Worm (Caenorhabditis elegans) whole organism, L1 larva: ENCODE results near the gene acox-1.5.

Experiments used
- C16A3.4 ChIP-seq: fragments of 150-350 bp; optimal IDR thresholded peaks from 2 replicates; lab custom pipeline; 2014; ENCODE audit warnings: missing biosample characterization, missing genetic modification characterization
- aha-1 ChIP-seq: fragments of 150-350 bp; optimal IDR thresholded peaks from 2 replicates; lab custom pipeline; 2014; ENCODE audit warnings: missing biosample characterization, missing genetic modification characterization
- alr-1 ChIP-seq: fragments of 200-800 bp; sonication (Bioruptor generic); optimal IDR thresholded peaks from 2 replicates; lab custom pipeline; 2018; ENCODE audit warnings: borderline replicate concordance, mild to moderate bottlenecking, missing genetic modification characterization, missing compliant biosample characterization
- aly-2 ChIP-seq: fragments of 150-350 bp; optimal IDR thresholded peaks from 2 replicates; lab custom pipeline; 2014; ENCODE audit warnings: missing biosample characterization, missing genetic modification characterization
- ama-1 ChIP-seq: fragments of 150-350 bp; optimal IDR thresholded peaks from 2 replicates; lab custom pipeline; 2014
- blmp-1 ChIP-seq: fragments of 150-350 bp; optimal IDR thresholded peaks from 2 replicates; lab custom pipeline; 2014; ENCODE audit warnings: missing biosample characterization, missing genetic modification characterization
- ceh-63 ChIP-seq: fragments of 200-800 bp; sonication (Bioruptor generic); optimal IDR thresholded peaks from 2 replicates; lab custom pipeline; 2018; ENCODE audit warnings: mild to moderate bottlenecking, missing genetic modification characterization, missing compliant biosample characterization
- ceh-82 ChIP-seq, 3 experiments: fragments of 150-350 bp in 1 of 3; sonication (generic microtip) in 2 of 3; optimal IDR thresholded peaks; 2 replicates each; lab custom pipeline; 2014 to 2017; ENCODE audit warnings: missing biosample characterization in 3 of 3, missing genetic modification characterization in 3 of 3
- ceh-88 ChIP-seq: fragments of 200-800 bp; sonication (Bioruptor generic); IDR thresholded peaks from 2 replicates; pipeline ENCODE4 v1.3.6; 2022; ENCODE audit warnings: missing genetic modification characterization, missing compliant biosample characterization
- ceh-90 ChIP-seq: sonication (generic microtip); optimal IDR thresholded peaks from 2 replicates; lab custom pipeline; 2016; ENCODE audit warnings: missing genetic modification characterization, missing compliant biosample characterization
- dpl-1 ChIP-seq, 3 experiments: fragments of 150-350 bp in 2 of 3; sonication (generic microtip) in 1 of 3; optimal IDR thresholded peaks; 2 replicates each; lab custom pipeline; 2014 to 2017; ENCODE audit warnings: missing biosample characterization in 3 of 3, missing genetic modification characterization in 3 of 3, missing genetic modification reagents in 3 of 3
- dsc-1 ChIP-seq: sonication (generic microtip); optimal IDR thresholded peaks from 2 replicates; lab custom pipeline; 2016; ENCODE audit warnings: mild to moderate bottlenecking, missing genetic modification characterization, missing compliant biosample characterization
- efl-1 ChIP-seq, 4 experiments: fragments of 150-350 bp; optimal IDR thresholded peaks in 3 of 4; peaks in 1 of 4; 1 replicate in 1 of 4; 2 replicates in 3 of 4; lab custom pipeline; 2014; ENCODE audit warnings: missing biosample characterization in 2 of 4, missing genetic modification characterization in 2 of 4, missing genetic modification reagents in 2 of 4
- egl-13 ChIP-seq: sonication (generic microtip); optimal IDR thresholded peaks from 2 replicates; lab custom pipeline; 2016; ENCODE audit warnings: missing genotype, missing genetic modification reagents, missing genetic modification characterization, missing compliant biosample characterization
- elt-2 ChIP-seq: sonication (generic microtip); optimal IDR thresholded peaks from 2 replicates; lab custom pipeline; 2016; ENCODE audit warnings: missing genetic modification characterization, mild to moderate bottlenecking, inconsistent platforms, missing compliant biosample characterization, missing genetic modification reagents
- ets-5 ChIP-seq: fragments of 200-800 bp; sonication (Bioruptor generic); IDR thresholded peaks from 2 replicates; pipeline ENCODE4 v1.3.6; 2022; ENCODE audit warnings: missing genetic modification characterization, missing compliant biosample characterization
- fkh-4 ChIP-seq: sonication (generic microtip); optimal IDR thresholded peaks from 2 replicates; lab custom pipeline; 2016; ENCODE audit warnings: missing compliant biosample characterization, missing genetic modification characterization, borderline replicate concordance
- fos-1 ChIP-seq: fragments of 150-350 bp; optimal IDR thresholded peaks from 2 replicates; lab custom pipeline; 2014; ENCODE audit warnings: missing biosample characterization, missing genetic modification characterization
- grh-1 ChIP-seq: fragments of 200-800 bp; sonication (Bioruptor generic); IDR thresholded peaks from 2 replicates; pipeline ENCODE4 v1.3.6; 2022; ENCODE audit warnings: missing genetic modification reagents, missing genetic modification characterization, missing compliant biosample characterization
- hlh-4 ChIP-seq: sonication (generic microtip); optimal IDR thresholded peaks from 2 replicates; lab custom pipeline; 2016; ENCODE audit warnings: mild to moderate bottlenecking, missing genetic modification characterization, missing compliant biosample characterization
- lin-14 ChIP-seq: fragments of 200-800 bp; sonication (Bioruptor generic); optimal IDR thresholded peaks from 2 replicates; lab custom pipeline; 2018; ENCODE audit warnings: mild to moderate bottlenecking, missing genetic modification characterization, moderate library complexity, missing compliant biosample characterization
- lin-15B ChIP-seq: fragments of 150-350 bp; sonication (generic microtip); optimal IDR thresholded peaks from 3 replicates; lab custom pipeline; 2014; ENCODE audit warnings: missing biosample characterization, missing genetic modification characterization
- lin-35 ChIP-seq, 2 experiments: fragments of 150-350 bp; optimal IDR thresholded peaks; 2 replicates each; lab custom pipeline; 2014; ENCODE audit warnings: missing biosample characterization in 2 of 2, missing genetic modification characterization in 2 of 2, missing genetic modification reagents in 2 of 2
- lir-3 ChIP-seq: sonication (generic microtip); optimal IDR thresholded peaks from 2 replicates; lab custom pipeline; 2016; ENCODE audit warnings: mild to moderate bottlenecking, missing genetic modification characterization, moderate library complexity, missing compliant biosample characterization; ENCODE audit not compliant: poor library complexity
- mef-2 ChIP-seq: fragments of 150-350 bp; optimal IDR thresholded peaks from 2 replicates; lab custom pipeline; 2014; ENCODE audit warnings: missing biosample characterization, missing genetic modification characterization
- mep-1 ChIP-seq: fragments of 150-350 bp; optimal IDR thresholded peaks from 2 replicates; lab custom pipeline; 2014; ENCODE audit warnings: missing biosample characterization, missing genetic modification characterization
- nhr-19 ChIP-seq: fragments of 200-800 bp; sonication (Bioruptor generic); conservative IDR thresholded peaks from 2 replicates; pipeline ENCODE4 v1.3.6; 2022; ENCODE audit warnings: missing genetic modification characterization, missing compliant biosample characterization
- nhr-237 ChIP-seq: fragments of 150-350 bp; optimal IDR thresholded peaks from 2 replicates; lab custom pipeline; 2014; ENCODE audit warnings: missing biosample characterization, missing genetic modification characterization
- nhr-28 ChIP-seq: fragments of 150-350 bp; optimal IDR thresholded peaks from 2 replicates; lab custom pipeline; 2014; ENCODE audit warnings: missing biosample characterization, missing genetic modification characterization
- nhr-76 ChIP-seq: sonication (generic microtip); optimal IDR thresholded peaks from 2 replicates; lab custom pipeline; 2017; ENCODE audit warnings: missing biosample characterization, missing genetic modification characterization
- nhr-84 ChIP-seq: sonication (generic microtip); optimal IDR thresholded peaks from 2 replicates; lab custom pipeline; 2017; ENCODE audit warnings: missing biosample characterization, missing genetic modification characterization
- nhr-85 ChIP-seq: sonication (generic microtip); peaks from one replicate; lab custom pipeline; 2016; ENCODE audit warnings: missing genetic modification characterization, inconsistent platforms, missing compliant biosample characterization
- nhr-90 ChIP-seq: sonication (generic microtip); optimal IDR thresholded peaks from 2 replicates; lab custom pipeline; 2016; ENCODE audit warnings: mild to moderate bottlenecking, missing genetic modification characterization, missing compliant biosample characterization; ENCODE audit not compliant: poor library complexity
- pag-3 ChIP-seq: sonication (generic microtip); optimal IDR thresholded peaks from 2 replicates; lab custom pipeline; 2017; ENCODE audit warnings: missing genetic modification characterization, mild to moderate bottlenecking, missing compliant biosample characterization, antibody characterized with exemption, borderline replicate concordance; ENCODE audit not compliant: insufficient read depth
- pax-3 ChIP-seq: fragments of 200-800 bp; sonication (Bioruptor generic); optimal IDR thresholded peaks from 2 replicates; lab custom pipeline; 2018; ENCODE audit warnings: mild to moderate bottlenecking, missing genetic modification characterization, moderate library complexity, missing compliant biosample characterization
- rnt-1 ChIP-seq: sonication (generic microtip); optimal IDR thresholded peaks from 2 replicates; lab custom pipeline; 2016; ENCODE audit warnings: mild to moderate bottlenecking, missing genetic modification characterization, moderate library complexity, missing compliant biosample characterization
- snpc-4 ChIP-seq: fragments of 150-350 bp; optimal IDR thresholded peaks from 2 replicates; lab custom pipeline; 2014; ENCODE audit warnings: missing biosample characterization, missing genetic modification characterization
- sptf-1 ChIP-seq: fragments of 150-350 bp; optimal IDR thresholded peaks from 2 replicates; lab custom pipeline; 2014; ENCODE audit warnings: missing biosample characterization, missing genetic modification characterization
- sup-37 ChIP-seq: fragments of 200-800 bp; sonication (Bioruptor generic); optimal IDR thresholded peaks from 2 replicates; lab custom pipeline; 2018; ENCODE audit warnings: mild to moderate bottlenecking, missing genetic modification characterization, missing compliant biosample characterization
- tlp-1 ChIP-seq: fragments of 150-350 bp; optimal IDR thresholded peaks from 2 replicates; lab custom pipeline; 2014; ENCODE audit warnings: missing biosample characterization, missing genetic modification characterization
- unc-30 ChIP-seq: sonication (generic microtip); optimal IDR thresholded peaks from 2 replicates; lab custom pipeline; 2017; ENCODE audit warnings: missing biosample characterization, missing genetic modification characterization
- unc-62 ChIP-seq: fragments of 150-350 bp; optimal IDR thresholded peaks from 2 replicates; lab custom pipeline; 2014; ENCODE audit warnings: missing biosample characterization, missing genetic modification reagents, missing genetic modification characterization
- unc-86 ChIP-seq: sonication (generic microtip); optimal IDR thresholded peaks from 2 replicates; lab custom pipeline; 2016; ENCODE audit warnings: missing genetic modification characterization, missing compliant biosample characterization
- zag-1 ChIP-seq: fragments of 150-350 bp; optimal IDR thresholded peaks from 2 replicates; lab custom pipeline; 2014; ENCODE audit warnings: missing biosample characterization, missing genetic modification characterization
- ztf-11 ChIP-seq, 2 experiments: sonication (generic microtip); optimal IDR thresholded peaks; 2 replicates each; lab custom pipeline; 2016 to 2017; ENCODE audit warnings: missing genetic modification characterization in 2 of 2, missing biosample characterization in 1 of 2, missing compliant biosample characterization in 1 of 2
- ztf-4 ChIP-seq: fragments of 150-350 bp; optimal IDR thresholded peaks from 2 replicates; lab custom pipeline; 2014; ENCODE audit warnings: missing biosample characterization, missing genetic modification characterization

acox-1.5 gene

ce11 chrIII:9617599-9618262 lies 25.7 kb upstream of the acox-1.5 start:
- TF ChIP-seq lin-14 (GFP tag; lab: Kevin White, UChicago) (peak; percentile 1), ets-5 (no peak), mep-1 (tag; lab: Kevin White, UChicago) (peak; percentile 17), nhr-85 (tag; lab: Kevin White, UChicago) (peak; percentile 67), blmp-1 (tag; lab: Kevin White, UChicago) (peak; percentile 13), dpl-1 (GFP tag; optimal IDR thresholded peaks at IDR 0.05; lab: Kevin White, UChicago) (peak in 1 of 3 experiments; percentile 8), efl-1 (optimal IDR thresholded peaks at IDR 0.05; lab: Kevin White, UChicago) (no peak), efl-1 (GFP tag; optimal IDR thresholded peaks at IDR 0.05 in 1 of 2; lab: Kevin White, UChicago) (peak in 1 of 2 experiments; percentile 16), snpc-4 (tag; lab: Kevin White, UChicago) (no peak)

DNA sequence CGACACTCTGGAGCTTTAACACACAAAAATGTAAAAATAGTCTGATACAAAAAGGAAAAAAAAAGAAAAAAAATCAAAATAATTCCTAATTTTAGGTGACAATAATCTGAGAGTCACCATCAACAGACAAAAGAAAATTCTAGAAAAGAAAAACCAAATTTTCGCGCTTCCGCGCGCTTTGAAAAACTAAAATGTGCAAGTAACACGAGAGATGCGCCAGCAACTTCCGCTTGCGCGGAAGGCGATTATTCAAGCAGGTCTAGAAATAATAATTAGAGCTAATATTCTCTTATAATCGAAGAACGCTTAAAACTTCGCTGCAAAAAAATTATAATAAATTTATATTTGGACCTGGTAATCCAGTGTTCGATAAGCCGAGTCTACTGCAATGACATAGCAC lies 24.9 kb upstream of the acox-1.5 start:
- no peak for TF ChIP-seq efl-1 (optimal IDR thresholded peaks at IDR 0.05; lab: Kevin White, UChicago)
- peak in 1 of 2 experiments; percentile 17 for TF ChIP-seq efl-1 (GFP tag; optimal IDR thresholded peaks at IDR 0.05 in 1 of 2; lab: Kevin White, UChicago)
- TF ChIP-seq sup-37: no peak
- TF ChIP-seq, all 84 proteins: peak for 1

DNA sequence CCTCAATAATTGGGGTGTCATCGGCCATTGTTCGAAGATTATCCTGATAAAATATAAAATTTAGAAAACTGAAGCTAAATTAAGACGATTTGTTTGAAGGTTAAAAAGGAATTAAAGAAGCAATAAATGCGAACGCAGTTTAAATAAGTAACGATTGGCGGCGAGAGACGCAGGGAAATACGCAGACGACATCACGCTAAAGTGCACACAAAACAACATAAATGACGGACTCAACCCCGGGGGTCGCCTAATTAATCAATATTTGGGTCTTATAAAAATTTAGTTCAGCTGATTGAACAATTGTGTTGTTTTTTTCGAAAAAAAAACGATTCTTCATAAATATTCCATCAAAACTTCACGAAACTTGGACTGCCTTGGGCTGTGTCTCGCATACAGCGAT lies 24.4 kb upstream of the acox-1.5 start, which contains the start of gene hcp-3:
Gene hcp-3, minus strand, starts transcription at position 45 of the 400 bp plus-strand sequence.
- no peak for TF ChIP-seq ceh-90 (tag; lab: Kevin White, UChicago)
- TF ChIP-seq ama-1 (lab: Kevin White, UChicago): no peak
- no peak for TF ChIP-seq ceh-88
- no peak for TF ChIP-seq sup-37
- no peak for TF ChIP-seq lir-3
- TF ChIP-seq lin-15B (tag; lab: Kevin White, UChicago): peak; percentile 8
- peak; percentile 38 for TF ChIP-seq unc-86
- TF ChIP-seq unc-30: no peak
- TF ChIP-seq hlh-4 (tag; lab: Kevin White, UChicago): no peak
- TF ChIP-seq grh-1: no peak
- TF ChIP-seq rnt-1 (tag; lab: Kevin White, UChicago): peak; percentile 43
- peak in 1 of 3 experiments; percentile 62 for TF ChIP-seq ceh-82 (tag; optimal IDR thresholded peaks at IDR 0.05; lab: Kevin White, UChicago)
- TF ChIP-seq tlp-1 (tag; lab: Kevin White, UChicago): no peak
- peak; percentile 56 for TF ChIP-seq dsc-1
- TF ChIP-seq efl-1 (optimal IDR thresholded peaks at IDR 0.05; lab: Kevin White, UChicago): peak; percentile 68 to 86
- TF ChIP-seq efl-1 (GFP tag; optimal IDR thresholded peaks at IDR 0.05 in 1 of 2; lab: Kevin White, UChicago): peak; percentile 88 to 98
- TF ChIP-seq sptf-1 (tag; lab: Kevin White, UChicago): no peak
- TF ChIP-seq ztf-4 (tag; lab: Kevin White, UChicago): no peak
- no peak for TF ChIP-seq pax-3
- no peak for TF ChIP-seq mef-2 (tag; lab: Kevin White, UChicago)
- TF ChIP-seq C16A3.4: peak; percentile 54
- TF ChIP-seq lin-35 (GFP tag; optimal IDR thresholded peaks at IDR 0.05; lab: Kevin White, UChicago): peak; percentile 83 to 91
- no peak for TF ChIP-seq aha-1 (tag; lab: Kevin White, UChicago)
- TF ChIP-seq zag-1: no peak
- no peak for TF ChIP-seq nhr-19 (GFP tag; lab: Robert Waterston, UW)
- TF ChIP-seq fos-1 (tag; lab: Kevin White, UChicago): no peak
- no peak for TF ChIP-seq elt-2 (tag; lab: Kevin White, UChicago)
- TF ChIP-seq snpc-4 (tag; lab: Kevin White, UChicago): no peak
- TF ChIP-seq nhr-28 (tag; lab: Kevin White, UChicago): no peak
- TF ChIP-seq nhr-84 (tag; lab: Kevin White, UChicago): no peak
- TF ChIP-seq egl-13 (tag; lab: Kevin White, UChicago): no peak
- no peak for TF ChIP-seq ceh-63 (GFP tag; lab: Kevin White, UChicago)
- no peak for TF ChIP-seq unc-62 (GFP tag; lab: Kevin White, UChicago)
- TF ChIP-seq aly-2 (tag; lab: Kevin White, UChicago): no peak
- TF ChIP-seq pag-3 (tag; lab: Kevin White, UChicago): no peak
- TF ChIP-seq dpl-1 (GFP tag; optimal IDR thresholded peaks at IDR 0.05; lab: Kevin White, UChicago): peak; percentile 82 to 89 (median 83)
- no peak for TF ChIP-seq nhr-237
- TF ChIP-seq alr-1 (tag; lab: Kevin White, UChicago): no peak
- no peak for TF ChIP-seq nhr-76 (tag; lab: Kevin White, UChicago)
- TF ChIP-seq ztf-11 (tag; optimal IDR thresholded peaks at IDR 0.05; lab: Kevin White, UChicago): no peak
- no peak for TF ChIP-seq nhr-90 (tag; lab: Kevin White, UChicago)
- no peak for TF ChIP-seq fkh-4
